Worm (Caenorhabditis elegans): ENCODE results near the gene Y22D7AR.2.

DNA sequence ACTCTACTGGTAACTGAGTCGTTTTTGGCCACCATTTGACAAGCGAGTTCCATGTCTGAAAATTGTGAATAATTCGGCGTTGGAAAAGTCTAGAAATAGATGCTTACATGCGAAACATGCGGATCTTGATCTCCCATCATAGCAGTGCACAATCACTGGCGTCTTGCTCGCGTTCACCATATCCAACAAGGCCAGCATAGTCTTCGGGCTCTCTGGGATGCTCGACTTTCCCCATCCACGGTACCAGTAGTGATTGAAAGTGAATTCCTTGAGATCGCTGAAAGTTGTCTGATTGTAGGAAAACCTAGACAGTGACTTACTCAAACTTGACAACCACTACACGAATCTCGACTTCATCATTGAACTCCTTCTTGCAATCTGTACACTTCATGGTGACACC is 12.0 kb downstream of the Y22D7AR.2 start:
- TF ChIP-seq ama-1 (optimal IDR thresholded peaks at IDR 0.05) (no peak), nhr-237 (tag; optimal IDR thresholded peaks at IDR 0.05) (no peak), unc-39 (tag; optimal IDR thresholded peaks at IDR 0.05) (no peak)

Data from whole organism, L3 larva.